Worm (Caenorhabditis elegans) whole organism, L2 larva: ENCODE data around the gene wht-2.

Source experiments
- C34F6.9 ChIP-seq: fragments of 150-350 bp; optimal IDR thresholded peaks from 2 replicates; lab custom pipeline; 2014; ENCODE audit warnings: missing biosample characterization, missing genetic modification characterization
- F13H6.1 ChIP-seq: sonication (generic microtip); optimal IDR thresholded peaks from 2 replicates; lab custom pipeline; 2016; ENCODE audit warnings: missing genetic modification characterization, missing compliant biosample characterization
- R02D3.7 ChIP-seq: fragments of 150-350 bp; optimal IDR thresholded peaks from 2 replicates; lab custom pipeline; 2014; ENCODE audit warnings: missing biosample characterization, missing genetic modification characterization
- Y55F3AM.14 ChIP-seq: fragments of 200-800 bp; sonication (Bioruptor generic); optimal IDR thresholded peaks from 2 replicates; lab custom pipeline; 2018; ENCODE audit warnings: mild to moderate bottlenecking, missing genetic modification characterization, missing compliant biosample characterization
- ZK546.5 ChIP-seq: sonication (generic microtip); optimal IDR thresholded peaks from 2 replicates; lab custom pipeline; 2017; ENCODE audit warnings: missing biosample characterization, missing genetic modification characterization
- alr-1 ChIP-seq: fragments of 150-350 bp; optimal IDR thresholded peaks from 2 replicates; lab custom pipeline; 2014; ENCODE audit warnings: missing biosample characterization, missing genetic modification characterization
- aly-2 ChIP-seq: fragments of 150-350 bp; optimal IDR thresholded peaks from 2 replicates; lab custom pipeline; 2014; ENCODE audit warnings: missing biosample characterization, missing genetic modification characterization
- ama-1 ChIP-seq: fragments of 150-350 bp; optimal IDR thresholded peaks from 2 replicates; lab custom pipeline; 2018; ENCODE audit warnings: inconsistent platforms
- blmp-1 ChIP-seq: sonication (generic microtip); optimal IDR thresholded peaks from 2 replicates; lab custom pipeline; 2017; ENCODE audit warnings: missing genetic modification characterization, mild to moderate bottlenecking, missing compliant biosample characterization, antibody characterized with exemption, moderate library complexity; ENCODE audit not compliant: insufficient read depth
- ceh-16 ChIP-seq: fragments of 150-350 bp; optimal IDR thresholded peaks from 2 replicates; lab custom pipeline; 2014; ENCODE audit warnings: missing biosample characterization, missing genetic modification characterization
- ceh-82 ChIP-seq: fragments of 150-350 bp; optimal IDR thresholded peaks from 2 replicates; lab custom pipeline; 2014; ENCODE audit warnings: missing biosample characterization, missing genetic modification characterization
- crh-2 ChIP-seq: sonication (generic microtip); optimal IDR thresholded peaks from 2 replicates; lab custom pipeline; 2017; ENCODE audit warnings: missing biosample characterization, missing genetic modification characterization
- dmd-4 ChIP-seq: sonication (generic microtip); optimal IDR thresholded peaks from 2 replicates; lab custom pipeline; 2017; ENCODE audit warnings: missing biosample characterization, missing genetic modification characterization
- egl-27 ChIP-seq: sonication (generic microtip); optimal IDR thresholded peaks from 3 replicates; lab custom pipeline; 2017; ENCODE audit warnings: missing biosample characterization, missing genetic modification reagents, missing genetic modification characterization
- elt-1 ChIP-seq: fragments of 150-350 bp; optimal IDR thresholded peaks from 2 replicates; lab custom pipeline; 2014; ENCODE audit warnings: missing biosample characterization, missing genetic modification characterization
- elt-3 ChIP-seq: sonication (generic microtip); optimal IDR thresholded peaks from 2 replicates; lab custom pipeline; 2017; ENCODE audit warnings: missing biosample characterization, missing genetic modification characterization
- fos-1 ChIP-seq: fragments of 150-350 bp; optimal IDR thresholded peaks from 2 replicates; lab custom pipeline; 2014; ENCODE audit warnings: missing biosample characterization, missing genetic modification characterization
- gmeb-1 ChIP-seq: fragments of 150-350 bp; optimal IDR thresholded peaks from 2 replicates; lab custom pipeline; 2014; ENCODE audit warnings: missing biosample characterization, missing genetic modification characterization
- lin-11 ChIP-seq: fragments of 150-350 bp; sonication (generic microtip); optimal IDR thresholded peaks from 2 replicates; lab custom pipeline; 2014; ENCODE audit warnings: missing biosample characterization, missing genetic modification characterization, inconsistent platforms, mixed read lengths
- lin-13 ChIP-seq: fragments of 150-350 bp; optimal IDR thresholded peaks from 2 replicates; lab custom pipeline; 2014; ENCODE audit warnings: missing biosample characterization, missing genetic modification reagents, missing genetic modification characterization
- lin-39 ChIP-seq: fragments of 150-350 bp; optimal IDR thresholded peaks from 2 replicates; lab custom pipeline; 2014; ENCODE audit warnings: missing biosample characterization, missing genetic modification reagents, missing genetic modification characterization
- lsy-2 ChIP-seq, 2 experiments: fragments of 150-350 bp in 1 of 2; sonication (generic microtip) in 1 of 2; optimal IDR thresholded peaks; 2 replicates each; lab custom pipeline; 2014 to 2017; ENCODE audit warnings: missing biosample characterization in 2 of 2, missing genetic modification characterization in 2 of 2
- mab-5 ChIP-seq: fragments of 150-350 bp; optimal IDR thresholded peaks from 2 replicates; lab custom pipeline; 2014; ENCODE audit warnings: missing biosample characterization, missing genetic modification characterization
- mbf-1 ChIP-seq: sonication (generic microtip); optimal IDR thresholded peaks from 2 replicates; lab custom pipeline; 2017; ENCODE audit warnings: missing biosample characterization, missing genetic modification characterization
- mdl-1 ChIP-seq, 2 experiments: fragments of 150-350 bp in 1 of 2; sonication (generic microtip) in 1 of 2; optimal IDR thresholded peaks; 2 replicates each; lab custom pipeline; 2017; ENCODE audit warnings: missing biosample characterization in 2 of 2, missing genetic modification characterization in 2 of 2
- nhr-10 ChIP-seq: sonication (generic microtip); optimal IDR thresholded peaks from 2 replicates; lab custom pipeline; 2017; ENCODE audit warnings: missing biosample characterization, missing genetic modification characterization
- nhr-11 ChIP-seq: fragments of 150-350 bp; optimal IDR thresholded peaks from 2 replicates; lab custom pipeline; 2014; ENCODE audit warnings: missing biosample characterization, missing genetic modification characterization
- nhr-12 ChIP-seq: fragments of 150-350 bp; optimal IDR thresholded peaks from 2 replicates; lab custom pipeline; 2014; ENCODE audit warnings: missing biosample characterization, missing genetic modification characterization
- nhr-129 ChIP-seq: fragments of 150-350 bp; optimal IDR thresholded peaks from 2 replicates; lab custom pipeline; 2014; ENCODE audit warnings: missing biosample characterization, missing genetic modification characterization
- nhr-21 ChIP-seq: fragments of 150-350 bp; optimal IDR thresholded peaks from 2 replicates; lab custom pipeline; 2014; ENCODE audit warnings: missing biosample characterization, missing genetic modification characterization
- nhr-23 ChIP-seq: fragments of 150-350 bp; optimal IDR thresholded peaks from 2 replicates; lab custom pipeline; 2014; ENCODE audit warnings: missing biosample characterization, missing genetic modification reagents, missing genetic modification characterization
- nhr-237 ChIP-seq: fragments of 150-350 bp; optimal IDR thresholded peaks from 2 replicates; lab custom pipeline; 2014; ENCODE audit warnings: missing biosample characterization, missing genetic modification characterization
- nhr-25 ChIP-seq: fragments of 150-350 bp; sonication (generic microtip); optimal IDR thresholded peaks from 3 replicates; lab custom pipeline; 2014; ENCODE audit warnings: missing biosample characterization, missing genetic modification characterization
- nhr-6 ChIP-seq: fragments of 150-350 bp; optimal IDR thresholded peaks from 2 replicates; lab custom pipeline; 2014; ENCODE audit warnings: missing biosample characterization, missing genetic modification characterization
- nhr-77 ChIP-seq: fragments of 150-350 bp; optimal IDR thresholded peaks from 2 replicates; lab custom pipeline; 2014; ENCODE audit warnings: missing biosample characterization, missing genetic modification characterization
- peb-1 ChIP-seq: fragments of 150-350 bp; optimal IDR thresholded peaks from 2 replicates; lab custom pipeline; 2014; ENCODE audit warnings: missing biosample characterization, missing genetic modification characterization
- sem-4 ChIP-seq: fragments of 150-350 bp; optimal IDR thresholded peaks from 2 replicates; lab custom pipeline; 2014; ENCODE audit warnings: missing biosample characterization, missing genetic modification reagents, missing genetic modification characterization
- skn-1 ChIP-seq: sonication (generic microtip); optimal IDR thresholded peaks from 2 replicates; lab custom pipeline; 2017; ENCODE audit warnings: missing biosample characterization, missing genetic modification characterization
- sma-3 ChIP-seq: sonication (generic microtip); optimal IDR thresholded peaks from 2 replicates; lab custom pipeline; 2016; ENCODE audit warnings: missing genetic modification reagents, missing genetic modification characterization, missing compliant biosample characterization
- sma-9 ChIP-seq, 2 experiments: fragments of 150-350 bp in 1 of 2; sonication (generic microtip) in 1 of 2; optimal IDR thresholded peaks; 2 replicates each; lab custom pipeline; 2014 to 2016; ENCODE audit warnings: missing genetic modification characterization in 2 of 2, mild to moderate bottlenecking in 1 of 2, missing biosample characterization in 1 of 2, missing compliant biosample characterization in 1 of 2, missing genetic modification reagents in 1 of 2, moderate library complexity in 1 of 2
- snpc-4 ChIP-seq: fragments of 150-350 bp; optimal IDR thresholded peaks from 2 replicates; lab custom pipeline; 2014; ENCODE audit warnings: missing biosample characterization, missing genetic modification characterization
- unc-39 ChIP-seq: fragments of 150-350 bp; optimal IDR thresholded peaks from 2 replicates; lab custom pipeline; 2014; ENCODE audit warnings: missing biosample characterization, missing genetic modification characterization
- unc-55 ChIP-seq: fragments of 150-350 bp; sonication (generic microtip); optimal IDR thresholded peaks from 3 replicates; lab custom pipeline; 2014; ENCODE audit warnings: missing biosample characterization, missing genetic modification reagents, missing genetic modification characterization
- unc-62 ChIP-seq: fragments of 150-350 bp; optimal IDR thresholded peaks from 2 replicates; lab custom pipeline; 2014; ENCODE audit warnings: missing biosample characterization, missing genetic modification reagents, missing genetic modification characterization
- zag-1 ChIP-seq: fragments of 150-350 bp; optimal IDR thresholded peaks from 2 replicates; lab custom pipeline; 2014; ENCODE audit warnings: missing biosample characterization, missing genetic modification characterization
- ztf-1 ChIP-seq: fragments of 200-800 bp; sonication (Bioruptor generic); conservative IDR thresholded peaks from 2 replicates; pipeline ENCODE4 v1.3.6; 2022; ENCODE audit warnings: missing genetic modification characterization, missing compliant biosample characterization
- ztf-11 ChIP-seq: sonication (generic microtip); optimal IDR thresholded peaks from 2 replicates; lab custom pipeline; 2017; ENCODE audit warnings: missing biosample characterization, missing genetic modification characterization
- ztf-4 ChIP-seq: fragments of 150-350 bp; optimal IDR thresholded peaks from 2 replicates; lab custom pipeline; 2014; ENCODE audit warnings: missing biosample characterization, missing genetic modification characterization

Gene wht-2

ce11 chrIV:11433709-11434108 lies 36.5 kb upstream of the wht-2 start:
- TF ChIP-seq alr-1 (tag; lab: Kevin White, UChicago) (no peak), dmd-4 (tag; lab: Kevin White, UChicago) (no peak), ztf-1 (no peak), lsy-2 (tag; optimal IDR thresholded peaks at IDR 0.05; lab: Kevin White, UChicago) (peak; percentile 73 to 84), skn-1 (tag; lab: Kevin White, UChicago) (no peak), mbf-1 (tag; lab: Kevin White, UChicago) (no peak), ztf-11 (tag; lab: Kevin White, UChicago) (no peak), nhr-6 (tag; lab: Kevin White, UChicago) (no peak), nhr-23 (no peak), lin-13 (peak; percentile 63), nhr-10 (tag; lab: Kevin White, UChicago) (no peak), ama-1 (no peak), sem-4 (peak; percentile 48), elt-1 (tag; lab: Kevin White, UChicago) (no peak), nhr-77 (tag; lab: Kevin White, UChicago) (no peak), ceh-82 (tag; lab: Kevin White, UChicago) (no peak), egl-27 (tag; lab: Kevin White, UChicago) (peak; percentile 44), fos-1 (peak; percentile 49), sma-9 (GFP tag; optimal IDR thresholded peaks at IDR 0.05; lab: Kevin White, UChicago) (peak; percentile 53), sma-9 (tag; optimal IDR thresholded peaks at IDR 0.05; lab: Kevin White, UChicago) (no peak), sma-3 (GFP tag; lab: Kevin White, UChicago) (peak; percentile 31), nhr-129 (tag; lab: Kevin White, UChicago) (peak; percentile 80), Y55F3AM.14 (GFP tag; lab: Kevin White, UChicago) (no peak), C34F6.9 (tag; lab: Kevin White, UChicago) (peak; percentile 90), ceh-16 (no peak), nhr-11 (no peak), crh-2 (peak; percentile 68), F13H6.1 (tag; lab: Kevin White, UChicago) (peak; percentile 82), aly-2 (tag; lab: Kevin White, UChicago) (no peak), ZK546.5 (tag; lab: Kevin White, UChicago) (no peak), R02D3.7 (tag; lab: Kevin White, UChicago) (no peak), mab-5 (tag; lab: Kevin White, UChicago) (peak; percentile 49), zag-1 (tag; lab: Kevin White, UChicago) (peak; percentile 54), nhr-237 (tag; lab: Kevin White, UChicago) (no peak), unc-55 (GFP tag; lab: Kevin White, UChicago) (peak; percentile 91), lin-39 (no peak), peb-1 (tag; lab: Kevin White, UChicago) (no peak), ztf-4 (tag; lab: Kevin White, UChicago) (peak; percentile 55), snpc-4 (peak; percentile 10), nhr-25 (tag; lab: Kevin White, UChicago) (no peak), blmp-1 (no peak), unc-39 (tag; lab: Kevin White, UChicago) (no peak), nhr-12 (no peak), gmeb-1 (tag; lab: Kevin White, UChicago) (peak; percentile 73), mdl-1 (tag; optimal IDR thresholded peaks at IDR 0.05; lab: Kevin White, UChicago) (no peak), nhr-21 (tag; lab: Kevin White, UChicago) (no peak), lin-11 (tag; lab: Kevin White, UChicago) (peak; percentile 20), unc-62 (no peak), elt-3 (tag; lab: Kevin White, UChicago) (no peak)
